Comparison of ENCODE assay signal across 1 fruit fly cellular context in the genomic region with DNA sequence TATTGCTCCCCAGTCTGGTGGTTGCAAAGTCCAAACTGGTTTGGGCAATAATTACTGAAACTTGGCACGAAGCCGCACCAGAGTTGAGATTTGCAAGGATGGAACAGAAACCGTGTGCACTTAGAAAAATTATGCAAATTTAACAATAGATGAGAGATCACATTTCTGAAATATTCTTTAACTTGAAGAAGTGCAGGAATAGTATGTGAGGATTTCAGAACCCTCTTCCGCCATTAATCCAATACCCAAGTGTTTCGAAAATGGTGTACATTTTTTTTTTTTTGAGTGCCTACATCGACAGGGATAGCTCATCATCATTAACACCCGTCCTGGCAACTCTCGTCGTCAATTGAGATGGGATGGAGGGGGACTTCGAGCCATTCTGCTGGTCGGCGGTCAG.
TF ChIP-seq lines count a peak whose summit lies in the region.

No protein-coding gene starts in this region.

TF ChIP-seq in whole organism, prepupa, 60 proteins besides CTCF, POLR2A, EP300 and RAD21 (continued from another document):
- TF ChIP-seq CG11762 (GFP tag; optimal IDR thresholded peaks at IDR 0.05; lab: Kevin White, UChicago; ENCODE audit: insufficient read depth) (peak; percentile 59), Eip78C (GFP tag; lab: Kevin White, UChicago) (peak; percentile 86), Eip75B (GFP tag; optimal IDR thresholded peaks at IDR 0.05; lab: Kevin White, UChicago) (peak; percentile 66), CG11294 (GFP tag; IDR thresholded peaks at IDR 0.05; lab: Robert Waterston, UW) (no peak), lz (GFP tag; optimal IDR thresholded peaks at IDR 0.05; lab: Kevin White, UChicago) (peak; percentile 58), CG8632 (GFP tag; optimal IDR thresholded peaks at IDR 0.05; lab: Kevin White, UChicago) (peak; percentile 60), CG6276 (GFP tag; optimal IDR thresholded peaks at IDR 0.05; lab: Kevin White, UChicago) (peak; percentile 31), esn (GFP tag; optimal IDR thresholded peaks at IDR 0.05; lab: Kevin White, UChicago) (peak; percentile 72), OdsH (GFP tag; optimal IDR thresholded peaks at IDR 0.05; lab: Kevin White, UChicago) (peak; percentile 52), CG16779 (tag; optimal IDR thresholded peaks at IDR 0.05; lab: Kevin White, UChicago) (no peak), CG8319 (GFP tag; optimal IDR thresholded peaks at IDR 0.05; lab: Kevin White, UChicago) (peak; percentile 69), achi (GFP tag; optimal IDR thresholded peaks at IDR 0.05; lab: Kevin White, UChicago) (peak; percentile 59), fd85E (GFP tag; optimal IDR thresholded peaks at IDR 0.05; lab: Kevin White, UChicago) (peak; percentile 11), ss (GFP tag; optimal IDR thresholded peaks at IDR 0.05; lab: Kevin White, UChicago) (peak; percentile 65 to 68), Hr38 (GFP tag; optimal IDR thresholded peaks at IDR 0.05; lab: Kevin White, UChicago) (no peak), Ets96B (tag; optimal IDR thresholded peaks at IDR 0.05; lab: Kevin White, UChicago) (peak; percentile 53), CG9139 (GFP tag; optimal IDR thresholded peaks at IDR 0.05; lab: Kevin White, UChicago) (peak; percentile 34), CG1621 (tag; optimal IDR thresholded peaks at IDR 0.05; lab: Kevin White, UChicago) (peak; percentile 65), spab (GFP tag; optimal IDR thresholded peaks at IDR 0.05; lab: Kevin White, UChicago) (peak; percentile 72), eg (GFP tag; IDR thresholded peaks at IDR 0.05; lab: Robert Waterston, UW) (peak; percentile 41; the same call in 1 of the 3 replicates), Gug (GFP tag; IDR thresholded peaks at IDR 0.05; lab: Robert Waterston, UW) (0 out of 2 replicates have a peak, but pooled peaks have one; percentile 22), Eip93F (GFP tag; optimal IDR thresholded peaks at IDR 0.05; lab: Kevin White, UChicago) (no peak), Sox14 (GFP tag; optimal IDR thresholded peaks at IDR 0.05; lab: Kevin White, UChicago) (peak; percentile 57), net (GFP tag; optimal IDR thresholded peaks at IDR 0.05; lab: Kevin White, UChicago) (no peak), svp (GFP tag; lab: Kevin White, UChicago) (peak; percentile 63), CG3919 (GFP tag; optimal IDR thresholded peaks at IDR 0.05; lab: Kevin White, UChicago) (peak; percentile 67), Met (GFP tag; optimal IDR thresholded peaks at IDR 0.05; lab: Kevin White, UChicago) (peak; percentile 55), CG7368 (GFP tag; optimal IDR thresholded peaks at IDR 0.05; lab: Kevin White, UChicago) (peak; percentile 68), acj6 (GFP tag; optimal IDR thresholded peaks at IDR 0.05; lab: Kevin White, UChicago) (peak; percentile 75), CG8119 (GFP tag; IDR thresholded peaks at IDR 0.05; lab: Robert Waterston, UW) (peak; percentile 61; the same call in 2 of the 3 replicates), vri (GFP tag; optimal IDR thresholded peaks at IDR 0.05; lab: Kevin White, UChicago) (peak; percentile 41), cyc (GFP tag; optimal IDR thresholded peaks at IDR 0.05; lab: Kevin White, UChicago) (peak; percentile 26), CG10669 (GFP tag; optimal IDR thresholded peaks at IDR 0.05; lab: Kevin White, UChicago) (peak; percentile 72), CG34406 (GFP tag; optimal IDR thresholded peaks at IDR 0.05; lab: Kevin White, UChicago) (peak; percentile 55), Hr4 (GFP tag; optimal IDR thresholded peaks at IDR 0.05; lab: Kevin White, UChicago) (peak; percentile 57)
